Worm (Caenorhabditis elegans) whole organism, dauer: ENCODE data around the gene str-171.
"Not testable (repeated sequence)": the region's sequence is repeated elsewhere in the genome, so short reads cannot be mapped to it uniquely, and the experiment has no call there.

Experiments used
- unc-62 ChIP-seq: sonication (generic microtip); optimal IDR thresholded peaks from 2 replicates; lab custom pipeline; 2017; ENCODE audit warnings: missing biosample characterization, missing genetic modification reagents, missing genetic modification characterization

The str-171 gene

ce11 chrV:15136772-15137171 is 4.4 kb upstream of the str-171 start, which contains the start of gene aipl-1:
TSS of gene aipl-1 (minus strand) at chrV:15136801.
- TF ChIP-seq unc-62 (GFP tag; lab: Kevin White, UChicago): no peak

- no peak for TF ChIP-seq unc-62 (GFP tag; lab: Kevin White, UChicago)
Observed at ce11 chrV:15133812-15134211, 1.5 kb upstream of the str-171 start.

DNA sequence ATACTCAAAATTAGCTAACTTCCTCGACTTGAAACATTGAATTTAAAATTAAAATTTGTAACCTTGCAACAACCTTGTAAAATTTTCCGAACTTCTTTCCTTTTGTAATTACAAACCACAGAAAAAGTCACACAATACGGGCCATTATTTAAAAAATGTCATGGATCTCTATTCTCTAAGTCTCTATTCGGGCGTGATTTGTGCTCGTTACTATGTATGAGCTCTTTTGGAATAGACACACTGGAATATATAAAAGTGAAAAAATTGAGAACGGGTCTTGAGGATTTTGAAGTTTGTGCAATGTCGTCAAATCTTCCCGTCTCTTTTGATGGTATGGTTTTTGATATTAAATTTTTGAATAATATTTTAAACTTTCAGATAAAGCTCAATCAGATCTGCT is 4.4 kb downstream of the str-171 start, which contains the start of gene srr-7:
Gene srr-7, plus strand, starts transcription at position 301 of the 400 bp plus-strand sequence.
- no peak for TF ChIP-seq unc-62 (GFP tag; lab: Kevin White, UChicago)

DNA sequence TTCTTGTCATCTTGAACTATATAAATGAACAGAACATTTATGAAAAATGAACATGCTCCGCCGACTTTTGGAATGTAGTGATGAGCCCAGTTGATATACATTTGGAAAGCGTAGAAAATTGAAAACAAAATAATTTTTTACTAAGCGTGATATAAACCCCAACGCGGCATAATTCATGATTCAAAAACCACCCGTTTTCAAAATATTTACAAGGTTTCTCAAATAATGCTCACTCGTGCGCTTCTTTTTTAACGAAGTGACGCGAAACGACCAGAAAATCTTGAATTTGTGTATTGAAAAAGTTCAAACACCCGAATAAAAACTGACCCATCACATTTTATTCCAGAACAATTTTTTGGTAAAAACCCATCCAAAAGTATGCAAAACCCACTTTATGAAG is 4.9 kb downstream of the str-171 start, which contains the start of gene srj-27:
Gene srj-27, minus strand, starts transcription at position 101 of the 400 bp plus-strand sequence.
- no peak for TF ChIP-seq unc-62 (GFP tag; lab: Kevin White, UChicago)

DNA sequence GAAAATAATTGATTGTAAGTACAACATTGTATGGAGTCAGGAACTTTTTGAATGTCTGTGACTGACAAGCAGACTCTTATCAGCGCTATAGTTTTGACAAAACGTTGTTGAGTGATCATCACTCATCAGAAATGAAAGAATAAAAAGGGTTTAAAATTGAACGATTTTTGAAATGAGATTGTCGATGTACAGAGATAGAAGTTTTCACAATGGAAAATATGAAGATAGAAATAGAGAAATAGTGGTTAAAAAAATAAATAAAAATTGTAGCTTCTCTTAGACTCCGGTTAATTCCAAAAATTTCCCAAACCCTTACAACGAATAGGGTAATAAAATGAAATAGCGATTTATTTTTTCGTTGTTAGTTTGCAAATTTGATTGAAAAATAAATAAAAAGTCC is 7.2 kb downstream of the str-171 start, which contains the start of gene ugt-30:
Gene ugt-30, minus strand, starts transcription at position 101 of the 400 bp plus-strand sequence.
- not testable (repeated sequence) for TF ChIP-seq unc-62 (GFP tag; lab: Kevin White, UChicago)

DNA sequence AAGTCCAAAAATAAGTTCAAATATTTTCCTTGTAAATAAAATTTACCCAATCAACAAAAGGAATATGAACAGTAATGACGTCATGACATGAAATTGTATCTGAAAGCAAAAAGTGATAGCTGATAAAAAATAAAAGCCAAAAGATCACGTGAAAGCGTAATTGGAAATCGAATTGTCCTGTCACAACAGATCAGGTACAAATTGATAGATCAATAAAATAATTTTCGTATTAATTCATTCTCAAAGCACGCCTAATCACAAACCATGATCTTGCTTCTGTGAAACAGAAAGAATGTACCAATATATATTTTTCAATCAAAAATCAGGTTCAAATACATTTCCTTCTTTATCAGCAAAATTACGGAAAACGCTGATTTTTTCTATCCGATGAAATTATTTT is 12.8 kb downstream of the str-171 start, which contains the start of gene flor-1:
Gene flor-1, minus strand, starts transcription at position 101 of the 400 bp plus-strand sequence.
- TF ChIP-seq unc-62 (GFP tag; lab: Kevin White, UChicago): no peak

DNA sequence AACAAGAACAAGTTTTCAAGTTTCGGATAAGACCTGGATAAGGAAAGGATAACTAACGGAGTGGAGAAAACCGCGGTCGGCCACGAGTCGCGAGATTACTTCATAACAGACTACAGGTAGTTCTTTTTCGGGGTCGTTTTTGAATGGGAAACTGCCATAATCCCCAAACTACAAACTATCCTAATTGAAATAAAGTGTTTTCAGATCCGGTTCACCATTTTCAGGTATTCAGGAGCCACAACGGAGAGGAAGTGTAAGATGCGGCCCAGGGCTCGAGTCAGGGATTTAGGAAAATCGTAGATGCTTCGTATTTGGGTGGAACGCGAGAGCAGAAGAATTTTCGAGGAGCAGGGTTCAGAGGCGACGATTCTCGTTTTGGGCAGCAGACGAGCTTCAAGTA is 16.4 kb downstream of the str-171 start, which contains the start of gene T01G5.8:
Gene T01G5.8, plus strand, starts transcription at position 301 of the 400 bp plus-strand sequence.
- TF ChIP-seq unc-62 (GFP tag; lab: Kevin White, UChicago): not testable (repeated sequence)

ce11 chrV:15113992-15114391 is 18.3 kb downstream of the str-171 start, which contains the start of gene T01G5.6:
TSS of gene T01G5.6 (minus strand) at chrV:15114092.
- no peak for TF ChIP-seq unc-62 (GFP tag; lab: Kevin White, UChicago)

ce11 chrV:15111660-15112059 is 20.7 kb downstream of the str-171 start, which contains the start of gene T01G5.7:
TSS of gene T01G5.7 (plus strand) at chrV:15111960.
- TF ChIP-seq unc-62 (GFP tag; lab: Kevin White, UChicago): no peak

DNA sequence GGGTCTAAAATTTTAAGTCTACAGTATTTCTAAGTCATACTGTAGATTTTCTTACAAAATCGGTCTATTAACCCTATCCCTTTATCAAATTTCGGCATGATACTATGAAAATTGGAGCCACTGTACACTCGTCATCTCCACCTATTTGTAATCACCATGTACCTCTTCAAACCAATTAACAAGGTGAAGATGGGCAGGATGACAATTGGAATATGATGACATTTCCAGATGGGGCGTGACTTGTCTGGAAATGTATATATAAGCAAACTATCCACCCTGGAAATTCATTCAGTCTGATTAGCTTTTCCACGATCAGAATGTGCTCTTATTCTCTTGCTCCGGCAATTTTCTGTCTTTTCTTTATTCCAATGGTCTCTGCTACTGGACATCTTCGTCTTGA is 23.1 kb downstream of the str-171 start, which contains the start of gene Y75B12A.2:
Gene Y75B12A.2, plus strand, starts transcription at position 301 of the 400 bp plus-strand sequence.
- TF ChIP-seq unc-62 (GFP tag; lab: Kevin White, UChicago): no peak

DNA sequence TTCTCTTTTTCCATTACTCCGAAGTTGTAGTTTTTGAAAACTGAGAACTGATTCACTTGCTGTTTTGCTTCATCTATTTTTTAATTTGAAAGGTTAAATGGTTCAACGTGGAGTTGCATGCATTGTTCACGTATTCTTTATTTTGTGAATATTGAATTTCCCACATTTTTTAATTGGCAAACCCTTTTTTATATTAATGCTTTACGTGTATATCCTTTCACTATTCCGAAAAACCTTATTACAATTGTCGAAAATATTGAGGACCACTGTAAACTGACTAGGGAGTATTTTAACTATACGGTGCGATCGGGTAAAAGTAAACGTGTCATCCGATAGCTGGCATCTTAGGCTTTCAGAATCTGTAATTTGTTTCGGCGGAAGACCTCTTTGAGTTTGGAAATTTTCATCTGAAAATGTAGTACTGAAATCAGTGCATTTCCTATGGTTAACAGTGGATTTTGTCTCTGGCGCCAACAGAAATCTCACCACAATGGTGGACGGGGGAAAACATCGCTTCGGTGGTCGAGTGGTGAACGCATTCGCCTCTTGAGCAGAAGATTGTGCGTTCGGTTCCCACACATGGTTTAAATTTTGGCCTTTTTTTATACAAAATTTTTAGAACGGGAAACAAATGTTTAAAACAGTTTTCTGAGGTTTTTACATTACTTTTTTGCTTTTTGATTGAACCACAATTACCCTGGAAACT is 26.3 kb downstream of the str-171 start, which contains the start of gene C01G10.14:
Gene C01G10.14, minus strand, starts transcription at position 51 of the 706 bp plus-strand sequence.
- TF ChIP-seq unc-62 (GFP tag; lab: Kevin White, UChicago): not testable (repeated sequence)

DNA sequence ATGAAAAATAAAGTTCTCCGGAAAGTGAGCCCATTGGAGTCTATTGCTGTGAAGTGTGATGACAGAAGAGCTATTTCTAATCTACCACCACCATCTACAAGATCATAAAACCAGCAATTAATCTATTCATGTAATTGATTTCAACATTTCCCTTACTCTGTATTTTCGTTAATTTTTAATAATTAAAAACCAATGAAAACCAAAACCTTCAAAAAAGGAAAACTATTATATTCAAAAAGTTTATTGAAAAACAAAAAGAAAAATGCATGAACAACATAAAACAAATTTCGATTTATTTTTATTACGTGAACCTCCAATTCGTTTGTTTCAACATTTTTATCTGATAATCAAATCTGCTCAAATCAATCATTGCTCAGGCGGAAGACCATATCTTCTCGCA is 32.9 kb downstream of the str-171 start, which contains the start of gene C01G10.1:
Gene C01G10.1, plus strand, starts transcription at position 301 of the 400 bp plus-strand sequence.
- no peak for TF ChIP-seq unc-62 (GFP tag; lab: Kevin White, UChicago)

ce11 chrV:15094749-15095148 is 37.6 kb downstream of the str-171 start, which contains the start of gene srx-78:
TSS of gene srx-78 (plus strand) at chrV:15095049.
- no peak for TF ChIP-seq unc-62 (GFP tag; lab: Kevin White, UChicago)

- TF ChIP-seq unc-62 (GFP tag; lab: Kevin White, UChicago): no peak
Observed at ce11 chrV:15092666-15093065, 39.7 kb downstream of the str-171 start, which contains the start of gene txt-12. TSS of gene txt-12 (plus strand) at chrV:15092966.

ce11 chrV:15090457-15090856 is 41.9 kb downstream of the str-171 start, which contains the start of gene C01G10.17:
TSS of gene C01G10.17 (plus strand) at chrV:15090757.
- no peak for TF ChIP-seq unc-62 (GFP tag; lab: Kevin White, UChicago)

DNA sequence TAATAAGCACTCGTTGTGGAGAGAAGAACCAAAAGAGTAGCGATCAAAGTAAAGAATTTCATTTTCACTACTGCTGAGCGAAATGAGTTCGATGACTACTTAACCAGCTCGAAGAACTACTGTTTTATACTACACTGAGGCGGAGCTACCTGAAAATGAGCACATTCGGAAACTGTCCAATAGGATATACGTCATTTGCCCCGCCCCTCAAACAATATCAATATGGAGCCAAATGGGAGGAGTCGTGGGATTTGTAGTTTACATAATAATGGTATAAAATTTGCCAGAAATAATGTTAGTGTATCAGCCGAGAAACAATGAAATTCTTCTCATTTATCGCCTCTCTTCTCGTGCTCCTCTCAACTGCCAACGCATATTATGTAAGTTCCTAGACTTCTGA is 42.9 kb downstream of the str-171 start, which contains the start of the genes C01G10.5 and C01G10.4:
Gene C01G10.5, minus strand, starts transcription at position 101 of the 400 bp plus-strand sequence.
Gene C01G10.4, plus strand, starts transcription at position 303 of the 400 bp plus-strand sequence.
- no peak for TF ChIP-seq unc-62 (GFP tag; lab: Kevin White, UChicago)
